Fruit fly (Drosophila melanogaster) whole organism, wandering third instar larva: Measurements from ENCODE around the gene CG12219.

Experiments
- Abd-B ChIP-seq: fragments of >200 bp; optimal IDR thresholded peaks from 2 replicates; lab custom pipeline; 2017; ENCODE audit warnings: missing biosample characterization, missing genetic modification characterization
- CG32264 ChIP-seq: fragments of 200-800 bp; sonication (Bioruptor generic); optimal IDR thresholded peaks from 2 replicates; lab custom pipeline; 2016; ENCODE audit warnings: missing biosample characterization, missing genetic modification characterization
- CrebA ChIP-seq: fragments of 200-800 bp; sonication (Bioruptor generic); optimal IDR thresholded peaks from 2 replicates; lab custom pipeline; 2016; ENCODE audit warnings: missing biosample characterization, mild to moderate bottlenecking, missing genetic modification characterization, borderline replicate concordance
- Dfd ChIP-seq: fragments of >200 bp; optimal IDR thresholded peaks from 2 replicates; lab custom pipeline; 2017; ENCODE audit warnings: missing biosample characterization, missing genetic modification characterization
- Dif ChIP-seq: fragments of 200-275, 200-300 bp; sonication (Bioruptor generic); optimal IDR thresholded peaks from 2 replicates; lab custom pipeline; 2018; ENCODE audit warnings: missing biosample characterization, missing genetic modification characterization; ENCODE audit not compliant: partially characterized antibody
- GATAd ChIP-seq: sonication (Bioruptor generic); optimal IDR thresholded peaks from 2 replicates; lab custom pipeline; 2016; ENCODE audit warnings: missing biosample characterization, missing genetic modification characterization
- HLH106 ChIP-seq: fragments of 200-800 bp; optimal IDR thresholded peaks from 3 replicates; lab custom pipeline; 2019; ENCODE audit warnings: missing biosample characterization, mild to moderate bottlenecking, missing genetic modification characterization, moderate library complexity
- Hnf4 ChIP-seq: fragments of 200-800 bp; sonication (Bioruptor generic); optimal IDR thresholded peaks from 2 replicates; lab custom pipeline; 2016; ENCODE audit warnings: missing biosample characterization, mild to moderate bottlenecking, missing genetic modification characterization
- Hr78 ChIP-seq: fragments of >200 bp; optimal IDR thresholded peaks from 2 replicates; lab custom pipeline; 2017; ENCODE audit warnings: missing biosample characterization, missing genetic modification characterization
- Hr83 ChIP-seq: fragments of 200-300 bp; sonication (Bioruptor generic); optimal IDR thresholded peaks from 2 replicates; lab custom pipeline; 2016; ENCODE audit warnings: missing biosample characterization, mild to moderate bottlenecking, missing genetic modification characterization, moderate library complexity; ENCODE audit not compliant: poor library complexity, severe bottlenecking
- Jra ChIP-seq: sonication (Bioruptor generic); optimal IDR thresholded peaks from 2 replicates; lab custom pipeline; 2016; ENCODE audit warnings: missing biosample characterization, missing genetic modification characterization
- Mio ChIP-seq: sonication (Bioruptor generic); optimal IDR thresholded peaks from 2 replicates; lab custom pipeline; 2016; ENCODE audit warnings: missing biosample characterization, missing genetic modification characterization
- Myc ChIP-seq: fragments of >200 bp; optimal IDR thresholded peaks from 2 replicates; lab custom pipeline; 2017
- N ChIP-seq: fragments of >200 bp; optimal IDR thresholded peaks from 2 replicates; lab custom pipeline; 2018; ENCODE audit warnings: missing biosample characterization, missing external identifiers, missing genetic modification characterization
- OdsH ChIP-seq: fragments of 200-800 bp; sonication (Bioruptor generic); optimal IDR thresholded peaks from 2 replicates; lab custom pipeline; 2016; ENCODE audit warnings: missing biosample characterization, mild to moderate bottlenecking, missing genetic modification characterization
- Rel ChIP-seq, 2 experiments: fragments of 200-800 bp; sonication (Bioruptor generic) in 1 of 2; optimal IDR thresholded peaks; 2 replicates in 1 of 2; 3 replicates in 1 of 2; lab custom pipeline; 2016 to 2019; ENCODE audit warnings: mild to moderate bottlenecking in 2 of 2, missing biosample characterization in 2 of 2, missing genetic modification characterization in 2 of 2, moderate library complexity in 1 of 2
- Sp1 ChIP-seq: fragments of 200-800 bp; sonication (Bioruptor generic); optimal IDR thresholded peaks from 3 replicates; lab custom pipeline; 2019; ENCODE audit warnings: missing biosample characterization, mild to moderate bottlenecking, missing genetic modification characterization, moderate library complexity
- Vsx2 ChIP-seq: fragments of 200-300, 225-300 bp; sonication (Bioruptor generic); optimal IDR thresholded peaks from 2 replicates; lab custom pipeline; 2018; ENCODE audit warnings: missing biosample characterization, missing genetic modification characterization; ENCODE audit not compliant: partially characterized antibody
- br ChIP-seq: fragments of 200-800 bp; sonication (Bioruptor generic); optimal IDR thresholded peaks from 2 replicates; lab custom pipeline; 2016; ENCODE audit warnings: missing biosample characterization, missing genetic modification characterization
- dl ChIP-seq, 2 experiments: fragments of 175-275, 200-275 bp in 1 of 2; fragments of 200-275 bp in 1 of 2; sonication (Bioruptor generic); optimal IDR thresholded peaks; lab custom pipeline; 2018; ENCODE audit warnings: mild to moderate bottlenecking in 2 of 2, missing biosample characterization in 2 of 2, missing genetic modification characterization in 2 of 2, moderate library complexity in 2 of 2; ENCODE audit not compliant: partially characterized antibody in 2 of 2, insufficient read depth in 1 of 2
- dmrt93B ChIP-seq: fragments of 200-800 bp; sonication (Bioruptor generic); optimal IDR thresholded peaks from 2 replicates; lab custom pipeline; 2018; ENCODE audit warnings: missing biosample characterization, mild to moderate bottlenecking, missing genetic modification characterization
- dsf ChIP-seq: sonication (Bioruptor generic); optimal IDR thresholded peaks from 2 replicates; lab custom pipeline; 2016; ENCODE audit warnings: missing biosample characterization, missing genetic modification characterization, borderline replicate concordance
- ey ChIP-seq: fragments of 200-800 bp; sonication (Bioruptor generic); optimal IDR thresholded peaks from 2 replicates; lab custom pipeline; 2016; ENCODE audit warnings: missing biosample characterization, missing genetic modification characterization
- foxo ChIP-seq, 2 experiments: fragments of 200-800 bp; sonication (Bioruptor generic); optimal IDR thresholded peaks; 2 replicates in 1 of 2; 3 replicates in 1 of 2; lab custom pipeline; 2016 to 2017; ENCODE audit warnings: missing biosample characterization in 2 of 2, missing genetic modification characterization in 2 of 2
- fru ChIP-seq: fragments of 200-800 bp; sonication (Bioruptor generic); optimal IDR thresholded peaks from 3 replicates; lab custom pipeline; 2016; ENCODE audit warnings: missing biosample characterization, mild to moderate bottlenecking, missing genetic modification characterization
- h ChIP-seq: fragments of 200-800 bp; sonication (Bioruptor generic); optimal IDR thresholded peaks from 3 replicates; lab custom pipeline; 2016; ENCODE audit warnings: missing biosample characterization, mild to moderate bottlenecking, missing genetic modification characterization
- lola ChIP-seq: fragments of >200 bp; optimal IDR thresholded peaks from 2 replicates; lab custom pipeline; 2017; ENCODE audit warnings: missing biosample characterization, missing genetic modification characterization
- pan ChIP-seq: fragments of >200 bp; optimal IDR thresholded peaks from 2 replicates; lab custom pipeline; 2017
- psq ChIP-seq: fragments of 200-800 bp; sonication (Bioruptor generic); optimal IDR thresholded peaks from 3 replicates; lab custom pipeline; 2017; ENCODE audit warnings: missing biosample characterization, mild to moderate bottlenecking, missing genetic modification characterization, moderate library complexity
- rgr ChIP-seq: fragments of 200-800 bp; sonication (Bioruptor generic); optimal IDR thresholded peaks from 3 replicates; lab custom pipeline; 2016; ENCODE audit warnings: missing biosample characterization, mild to moderate bottlenecking, missing genetic modification characterization
- sage ChIP-seq: fragments of 200-800 bp; sonication (Bioruptor generic); optimal IDR thresholded peaks from 2 replicates; lab custom pipeline; 2016; ENCODE audit warnings: missing biosample characterization, mild to moderate bottlenecking, missing genetic modification characterization
- sv ChIP-seq: fragments of 200-800 bp; sonication (Bioruptor generic); optimal IDR thresholded peaks from 3 replicates; lab custom pipeline; 2016; ENCODE audit warnings: missing biosample characterization, missing genetic modification characterization
- tai ChIP-seq: sonication (Bioruptor generic); optimal IDR thresholded peaks from 2 replicates; lab custom pipeline; 2016; ENCODE audit warnings: missing biosample characterization, missing genetic modification characterization
- usp ChIP-seq: fragments of >200 bp; optimal IDR thresholded peaks from 2 replicates; lab custom pipeline; 2017; ENCODE audit warnings: missing biosample characterization, missing genetic modification characterization
- woc ChIP-seq: sonication (Bioruptor generic); optimal IDR thresholded peaks from 2 replicates; lab custom pipeline; 2016; ENCODE audit warnings: missing biosample characterization, mild to moderate bottlenecking, missing genetic modification characterization

The CG12219 gene

dm6 chrX:6316858-6317474 lies 15.9 kb upstream of the CG12219 start:
- TF ChIP-seq psq (peak; percentile 3), Hr78 (GFP tag; lab: Kevin White, UChicago) (no peak), br (peak; percentile 45), GATAd (GFP tag; lab: Kevin White, UChicago) (no peak), HLH106 (tag; lab: Kevin White, UChicago) (peak; percentile 41), OdsH (peak; percentile 3), dmrt93B (GFP tag; lab: Kevin White, UChicago) (no peak), Hr83 (GFP tag; lab: Kevin White, UChicago) (no peak), ey (peak; percentile 4), Abd-B (GFP tag; lab: Kevin White, UChicago) (no peak), sv (GFP tag; lab: Kevin White, UChicago) (peak; percentile 53), Rel (GFP tag; optimal IDR thresholded peaks at IDR 0.05; lab: Kevin White, UChicago) (no peak), Rel (tag; optimal IDR thresholded peaks at IDR 0.05; lab: Kevin White, UChicago) (no peak), dl (GFP tag; optimal IDR thresholded peaks at IDR 0.05; lab: Kevin White, UChicago; ENCODE audit: insufficient read depth in 1 of 2, partially characterized antibody in 2 of 2) (no peak), Sp1 (GFP tag; lab: Kevin White, UChicago) (peak; percentile 19), fru (GFP tag; lab: Kevin White, UChicago) (peak; percentile 21), tai (no peak), Dif (GFP tag; lab: Kevin White, UChicago) (no peak), usp (GFP tag; lab: Kevin White, UChicago) (no peak), Vsx2 (GFP tag; lab: Kevin White, UChicago) (no peak), foxo (GFP tag; optimal IDR thresholded peaks at IDR 0.05; lab: Kevin White, UChicago) (peak in 1 of 2 experiments; percentile 39), h (GFP tag; lab: Kevin White, UChicago) (peak; percentile 40), woc (GFP tag; lab: Kevin White, UChicago) (no peak)

dm6 chrX:6315583-6315982 lies 14.5 kb upstream of the CG12219 start:
- no peak for TF ChIP-seq woc (GFP tag; lab: Kevin White, UChicago)
- TF ChIP-seq lola (GFP tag; lab: Kevin White, UChicago), result no peak
- no peak for TF ChIP-seq fru (GFP tag; lab: Kevin White, UChicago)
- no peak for TF ChIP-seq N
- TF ChIP-seq HLH106 (tag; lab: Kevin White, UChicago), result no peak
- TF ChIP-seq Dfd (GFP tag; lab: Kevin White, UChicago), result no peak
- TF ChIP-seq sv (GFP tag; lab: Kevin White, UChicago), result no peak
- no peak for TF ChIP-seq br
- TF ChIP-seq OdsH, result no peak
- no peak for TF ChIP-seq tai
- TF ChIP-seq psq, result no peak
- no peak for TF ChIP-seq rgr (GFP tag; lab: Kevin White, UChicago)
- no peak for TF ChIP-seq Hnf4 (GFP tag; lab: Kevin White, UChicago)
- no peak for TF ChIP-seq Myc

DNA sequence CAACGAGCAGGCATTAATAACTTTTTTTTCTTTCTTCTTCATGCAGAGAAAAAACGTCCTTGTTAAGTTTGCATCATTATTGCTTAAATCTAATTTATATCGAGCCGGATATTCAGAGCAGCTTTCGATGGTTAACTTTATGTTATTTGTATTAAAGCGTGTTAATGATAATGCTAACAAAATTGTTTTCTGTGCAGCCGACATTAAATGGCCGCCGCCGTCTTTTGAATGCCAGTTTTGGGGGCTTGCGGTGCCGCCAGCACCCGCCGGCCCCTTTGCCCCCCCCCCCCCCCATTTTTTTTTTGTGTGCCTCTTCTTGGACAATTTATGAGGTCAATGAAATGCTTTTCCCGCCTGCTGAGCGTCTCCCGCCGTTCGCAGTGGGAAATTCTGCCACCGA lies 10.4 kb upstream of the CG12219 start:
- TF ChIP-seq br, result no peak
- TF ChIP-seq woc (GFP tag; lab: Kevin White, UChicago), result no peak
- no peak for TF ChIP-seq dsf (GFP tag; lab: Kevin White, UChicago)
- TF ChIP-seq HLH106 (tag; lab: Kevin White, UChicago), result no peak
- TF ChIP-seq ey, result no peak
- no peak for TF ChIP-seq Dif (GFP tag; lab: Kevin White, UChicago)
- TF ChIP-seq Jra (GFP tag; lab: Kevin White, UChicago), result no peak
- TF ChIP-seq OdsH, result no peak
- TF ChIP-seq Myc, result no peak
- no peak for TF ChIP-seq pan
- TF ChIP-seq Hr83 (GFP tag; lab: Kevin White, UChicago), result no peak
- no peak for TF ChIP-seq Vsx2 (GFP tag; lab: Kevin White, UChicago)
- no peak for TF ChIP-seq usp (GFP tag; lab: Kevin White, UChicago)
- TF ChIP-seq foxo (GFP tag; optimal IDR thresholded peaks at IDR 0.05; lab: Kevin White, UChicago), result no peak
- TF ChIP-seq Abd-B (GFP tag; lab: Kevin White, UChicago), result no peak

- TF ChIP-seq Hr83 (GFP tag; lab: Kevin White, UChicago) (no peak), Myc (no peak), psq (no peak), foxo (GFP tag; optimal IDR thresholded peaks at IDR 0.05; lab: Kevin White, UChicago) (no peak), woc (GFP tag; lab: Kevin White, UChicago) (no peak), br (no peak), Sp1 (GFP tag; lab: Kevin White, UChicago) (no peak), dmrt93B (GFP tag; lab: Kevin White, UChicago) (no peak), h (GFP tag; lab: Kevin White, UChicago) (no peak), ey (no peak), sage (GFP tag; lab: Kevin White, UChicago) (no peak), HLH106 (tag; lab: Kevin White, UChicago) (no peak), sv (GFP tag; lab: Kevin White, UChicago) (no peak), CG32264 (GFP tag; lab: Kevin White, UChicago) (no peak), dl (GFP tag; optimal IDR thresholded peaks at IDR 0.05; lab: Kevin White, UChicago; ENCODE audit: insufficient read depth in 1 of 2, partially characterized antibody in 2 of 2) (no peak), CrebA (GFP tag; lab: Kevin White, UChicago) (no peak), tai (no peak), Mio (GFP tag; lab: Kevin White, UChicago) (no peak), rgr (GFP tag; lab: Kevin White, UChicago) (no peak), Jra (GFP tag; lab: Kevin White, UChicago) (no peak)
- TF ChIP-seq, all 38 proteins: peak for 0
Observed at dm6 chrX:6310408-6310807, 9.3 kb upstream of the CG12219 start.
